Worm (Caenorhabditis elegans): ENCODE data around the gene hic-1.

ce11 chrX:6572987-6573386, 25.6 kb downstream of the hic-1 start:
- TF ChIP-seq him-1 (tag; optimal IDR thresholded peaks at IDR 0.05) (no peak), W03F9.2 (tag; optimal IDR thresholded peaks at IDR 0.05) (no peak), dao-5 (tag; optimal IDR thresholded peaks at IDR 0.05) (no peak)

Measured in whole organism, L4/young adult.